ENCODE assay signal across 4 worm cellular contexts in genomic region chrII:11443128-11443527, ce11.
TF ChIP-seq lines count a peak whose summit lies in the region.

No protein-coding gene starts in this region.

TF ChIP-seq in whole organism, L1 larva, 84 proteins besides CTCF, POLR2A, EP300 and RAD21:
- TF ChIP-seq ceh-8 (GFP tag; optimal IDR thresholded peaks at IDR 0.05; lab: Kevin White, UChicago) = peak; percentile 28
- no peak for TF ChIP-seq C16A3.4 (tag; optimal IDR thresholded peaks at IDR 0.05; lab: Kevin White, UChicago)

TF ChIP-seq in whole organism, L4 larva, 104 proteins besides CTCF, POLR2A, EP300 and RAD21:
- TF ChIP-seq snpc-1.2 (GFP tag; IDR thresholded peaks at IDR 0.05; lab: Robert Waterston, UW) (0 out of 2 replicates have a peak, but pooled peaks have one; percentile 36), hmg-1.1 (GFP tag; IDR thresholded peaks at IDR 0.05; lab: Robert Waterston, UW) (no peak), nhr-28 (tag; optimal IDR thresholded peaks at IDR 0.05; lab: Kevin White, UChicago) (no peak), egl-43 (GFP tag; IDR thresholded peaks at IDR 0.05; lab: Robert Waterston, UW) (peak; percentile 49; the same call in 1 of the 2 replicates), set-16 (GFP tag; IDR thresholded peaks at IDR 0.05; lab: Robert Waterston, UW) (peak; percentile 96)

TF ChIP-seq in whole organism, late embryonic, 69 proteins besides CTCF, POLR2A, EP300 and RAD21:
- TF ChIP-seq che-1 (tag; optimal IDR thresholded peaks at IDR 0.05; lab: Kevin White, UChicago) = no peak
- TF ChIP-seq hlh-6 (tag; optimal IDR thresholded peaks at IDR 0.05; lab: Kevin White, UChicago) = peak; percentile 23
- peak; percentile 8 for TF ChIP-seq C08G9.2 (tag; optimal IDR thresholded peaks at IDR 0.05; lab: Kevin White, UChicago)

TF ChIP-seq in whole organism, young adult, 124 proteins besides CTCF, POLR2A, EP300 and RAD21:
- TF ChIP-seq zfh-2 (GFP tag; conservative IDR thresholded peaks at IDR 0.05; lab: Robert Waterston, UW) = peak; percentile 92
- TF ChIP-seq F33H1.4 (GFP tag; IDR thresholded peaks at IDR 0.05; lab: Robert Waterston, UW) = no peak
- TF ChIP-seq attf-5 (GFP tag; optimal IDR thresholded peaks at IDR 0.05; lab: Kevin White, UChicago) = no peak
- no peak for TF ChIP-seq nhr-90 (tag; optimal IDR thresholded peaks at IDR 0.05; lab: Kevin White, UChicago)
- TF ChIP-seq F52B5.7 (tag; optimal IDR thresholded peaks at IDR 0.05; lab: Kevin White, UChicago) = no peak
- TF ChIP-seq F10E7.11 (tag; optimal IDR thresholded peaks at IDR 0.05; lab: Kevin White, UChicago) = no peak
- no peak for TF ChIP-seq mel-28 (tag; optimal IDR thresholded peaks at IDR 0.05; lab: Kevin White, UChicago; ENCODE audit: borderline replicate concordance)
- no peak for TF ChIP-seq unc-62 (GFP tag; optimal IDR thresholded peaks at IDR 0.05; lab: Kevin White, UChicago)
- TF ChIP-seq egrh-3 (GFP tag; IDR thresholded peaks at IDR 0.05; lab: Robert Waterston, UW) = peak; percentile 93
- no peak for TF ChIP-seq attf-6 (GFP tag; IDR thresholded peaks at IDR 0.05; lab: Robert Waterston, UW)
- TF ChIP-seq sdz-38 (tag; optimal IDR thresholded peaks at IDR 0.05; lab: Kevin White, UChicago) = no peak
- TF ChIP-seq B0261.1 (tag; optimal IDR thresholded peaks at IDR 0.05; lab: Kevin White, UChicago) = no peak
- TF ChIP-seq unc-130 (GFP tag; optimal IDR thresholded peaks at IDR 0.05; lab: Kevin White, UChicago) = no peak
- TF ChIP-seq F37B4.10 (GFP tag; IDR thresholded peaks at IDR 0.05; lab: Robert Waterston, UW) = no peak
- no peak for TF ChIP-seq F22D6.2 (tag; optimal IDR thresholded peaks at IDR 0.05; lab: Kevin White, UChicago)
- TF ChIP-seq chd-7 (tag; optimal IDR thresholded peaks at IDR 0.05; lab: Kevin White, UChicago) = no peak
- no peak for TF ChIP-seq sea-2 (GFP tag; IDR thresholded peaks at IDR 0.05; lab: Robert Waterston, UW)
- TF ChIP-seq ztf-28 (GFP tag; IDR thresholded peaks at IDR 0.05; lab: Robert Waterston, UW) = no peak
- no peak for TF ChIP-seq madf-6 (GFP tag; IDR thresholded peaks at IDR 0.05; lab: Robert Waterston, UW)
- TF ChIP-seq lag-1 (GFP tag; IDR thresholded peaks at IDR 0.05; lab: Robert Waterston, UW) = 0 out of 2 replicates have a peak, but pooled peaks have one; percentile 32
- no peak for TF ChIP-seq F23B12.7 (tag; optimal IDR thresholded peaks at IDR 0.05; lab: Kevin White, UChicago; ENCODE audit: insufficient read depth)
- no peak for TF ChIP-seq Y53F4B.3 (GFP tag; IDR thresholded peaks at IDR 0.05; lab: Robert Waterston, UW)
